Worm (Caenorhabditis elegans): Measurements from ENCODE around the gene bkip-1.

DNA sequence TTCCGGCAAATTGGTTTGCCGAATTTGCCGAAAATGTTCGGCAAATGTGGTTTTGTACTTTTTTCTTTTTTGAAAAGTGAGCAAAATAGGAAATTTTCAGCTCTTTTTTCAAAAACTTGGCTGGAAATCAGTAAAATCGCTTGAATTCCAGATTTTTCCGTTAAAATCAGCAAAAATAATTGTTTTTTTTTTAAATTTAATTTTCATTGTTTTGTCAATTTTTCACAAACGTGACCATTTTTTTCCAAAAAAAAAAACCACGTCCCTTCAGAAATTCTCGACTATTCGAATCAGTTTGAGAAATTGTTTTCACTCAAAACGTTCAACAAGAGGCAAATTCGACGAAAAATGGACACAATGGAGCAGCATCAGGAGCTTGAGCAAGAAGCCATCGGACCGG is 36.5 kb downstream of the bkip-1 start, which contains the start of gene K09E4.1:
- no peak for TF ChIP-seq pha-4 (tag; optimal IDR thresholded peaks at IDR 0.05)
- TF ChIP-seq F13H6.1 (tag; optimal IDR thresholded peaks at IDR 0.05), result no peak
- TF ChIP-seq tbx-2 (tag; optimal IDR thresholded peaks at IDR 0.05), result no peak
- no peak for TF ChIP-seq Y22D7AL.16 (tag; optimal IDR thresholded peaks at IDR 0.05)
- TF ChIP-seq ceh-14 (tag; optimal IDR thresholded peaks at IDR 0.05), result no peak
- TF ChIP-seq ama-1 (optimal IDR thresholded peaks at IDR 0.05), result no peak
- no peak for TF ChIP-seq hlh-30 (tag; optimal IDR thresholded peaks at IDR 0.05; ENCODE audit: insufficient read depth)
- TF ChIP-seq ztf-16 (tag; optimal IDR thresholded peaks at IDR 0.05), result no peak
- no peak for TF ChIP-seq elt-4 (tag; optimal IDR thresholded peaks at IDR 0.05)
- TF ChIP-seq ets-4 (tag; optimal IDR thresholded peaks at IDR 0.05), result no peak
- no peak for TF ChIP-seq ceh-31 (tag; optimal IDR thresholded peaks at IDR 0.05)
- no peak for TF ChIP-seq ceh-9 (tag; optimal IDR thresholded peaks at IDR 0.05)
